Worm (Caenorhabditis elegans) whole organism, midembryonic: ENCODE measurements around the gene K03H9.3.

Experiments
- T22C8.4 ChIP-seq: fragments of 200-800 bp; sonication (Bioruptor generic); IDR thresholded peaks from 2 replicates; pipeline ENCODE4 v1.3.6; 2022; ENCODE audit warnings: missing genetic modification characterization, missing compliant biosample characterization
- cog-1 ChIP-seq: sonication (generic microtip); optimal IDR thresholded peaks from 2 replicates; lab custom pipeline; 2016; ENCODE audit warnings: missing genetic modification characterization, missing compliant biosample characterization
- flt-1 ChIP-seq: fragments of 200-800 bp; sonication (Bioruptor generic); IDR thresholded peaks from 2 replicates; pipeline ENCODE4 v1.3.6; 2022; ENCODE audit warnings: missing genetic modification characterization, missing compliant biosample characterization
- klf-2 ChIP-seq: fragments of 200-800 bp; sonication (Bioruptor generic); conservative IDR thresholded peaks from 2 replicates; pipeline ENCODE4 v1.3.6; 2022; ENCODE audit warnings: missing genetic modification reagents, missing genetic modification characterization, missing compliant biosample characterization
- med-1 ChIP-seq: sonication (generic microtip); optimal IDR thresholded peaks from 2 replicates; lab custom pipeline; 2017; ENCODE audit warnings: missing genetic modification characterization, mild to moderate bottlenecking, missing compliant biosample characterization, antibody characterized with exemption, missing genetic modification reagents; ENCODE audit not compliant: insufficient read depth
- tab-1 ChIP-seq: fragments of 200-800 bp; sonication (Bioruptor generic); IDR thresholded peaks from 2 replicates; pipeline ENCODE4 v1.3.6; 2022; ENCODE audit warnings: missing genetic modification characterization, missing compliant biosample characterization
- ztf-23 ChIP-seq: fragments of 200-800 bp; sonication (Bioruptor generic); IDR thresholded peaks from 2 replicates; pipeline ENCODE4 v1.3.6; 2022; ENCODE audit warnings: missing genetic modification reagents, missing genetic modification characterization, missing compliant biosample characterization

DNA sequence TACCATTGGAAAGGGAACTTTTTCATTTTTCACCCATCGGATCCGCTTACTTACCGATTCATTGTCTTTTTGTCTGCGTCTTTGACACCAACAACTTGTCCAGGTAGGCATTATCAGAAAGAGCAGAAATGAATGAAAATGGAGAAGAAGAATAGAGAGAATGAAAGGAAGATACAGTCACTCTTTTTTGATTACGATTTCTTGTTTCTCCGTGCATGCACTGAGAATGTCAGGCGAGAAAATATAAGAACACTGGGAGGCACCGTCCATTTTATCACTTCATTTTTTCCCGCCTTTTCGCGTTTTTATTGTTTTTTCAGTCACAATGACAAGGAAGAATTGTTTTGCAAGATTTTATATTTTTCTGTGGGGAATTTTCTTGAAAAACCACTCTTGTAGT lies 46.4 kb downstream of the K03H9.3 start:
- TF ChIP-seq T22C8.4 (GFP tag; lab: Robert Waterston, UW) (no peak), tab-1 (GFP tag; lab: Robert Waterston, UW) (no peak), med-1 (GFP tag; lab: Kevin White, UChicago) (no peak), flt-1 (no peak), ztf-23 (no peak), klf-2 (GFP tag; lab: Robert Waterston, UW) (no peak), cog-1 (tag; lab: Kevin White, UChicago) (no peak)
